Worm (Caenorhabditis elegans): ENCODE results near the gene col-33.

- TF ChIP-seq nhr-28 (tag; optimal IDR thresholded peaks at IDR 0.05) (no peak), sem-2 (GFP tag; optimal IDR thresholded peaks at IDR 0.05) (no peak), ceh-83 (GFP tag; optimal IDR thresholded peaks at IDR 0.05) (no peak), pha-4 (tag; optimal IDR thresholded peaks at IDR 0.05) (no peak)
Observed at ce11 chrIV:4225851-4226250, 37.2 kb upstream of the col-33 start, which contains the start of gene srbc-71.
